Worm (Caenorhabditis elegans) whole organism, L4 larva: ENCODE data around the gene C50H2.7.

Source experiments
- F10B5.3 ChIP-seq: sonication (generic microtip); optimal IDR thresholded peaks from 2 replicates; lab custom pipeline; 2016; ENCODE audit warnings: mild to moderate bottlenecking, missing genetic modification characterization, missing compliant biosample characterization
- T20F7.1 ChIP-seq: fragments of 200-800 bp; sonication (Bioruptor generic); optimal IDR thresholded peaks from 2 replicates; lab custom pipeline; 2018; ENCODE audit warnings: mild to moderate bottlenecking, missing genetic modification characterization, missing compliant biosample characterization
- Y48G9A.11 ChIP-seq: fragments of 200-800 bp; sonication (Bioruptor generic); IDR thresholded peaks from 2 replicates; pipeline ENCODE4 v1.3.6; 2022; ENCODE audit warnings: missing genetic modification reagents, missing genetic modification characterization, missing compliant biosample characterization
- Y5F2A.4 ChIP-seq: fragments of 200-800 bp; sonication (Bioruptor generic); optimal IDR thresholded peaks from 2 replicates; lab custom pipeline; 2018; ENCODE audit warnings: mild to moderate bottlenecking, missing genetic modification characterization, missing compliant biosample characterization
- Y75B8A.6 ChIP-seq: fragments of 200-800 bp; sonication (Bioruptor generic); IDR thresholded peaks from 2 replicates; pipeline ENCODE4 v1.3.6; 2022; ENCODE audit warnings: missing genetic modification reagents, missing genetic modification characterization, missing compliant biosample characterization
- ZK546.5 ChIP-seq, 2 experiments: sonication (generic microtip); optimal IDR thresholded peaks; 2 replicates each; lab custom pipeline; 2017; ENCODE audit warnings: missing biosample characterization in 2 of 2, missing genetic modification characterization in 2 of 2
- ceh-20 ChIP-seq: fragments of 200-800 bp; sonication (Bioruptor generic); IDR thresholded peaks from 2 replicates; pipeline ENCODE4 v1.3.6; 2022; ENCODE audit warnings: missing genetic modification reagents, missing genetic modification characterization, missing compliant biosample characterization
- ceh-62 ChIP-seq: sonication (generic microtip); optimal IDR thresholded peaks from 2 replicates; lab custom pipeline; 2017; ENCODE audit warnings: missing biosample characterization, missing genetic modification characterization
- ces-1 ChIP-seq: fragments of 150-350 bp; sonication (generic microtip); optimal IDR thresholded peaks from 4 replicates; lab custom pipeline; 2014; ENCODE audit warnings: missing biosample characterization, missing genetic modification reagents, missing genetic modification characterization
- daf-16 ChIP-seq, 3 experiments: sonication (generic microtip); optimal IDR thresholded peaks; 2 replicates each; lab custom pipeline; 2016 to 2017; ENCODE audit warnings: missing genetic modification characterization in 3 of 3, missing genetic modification reagents in 3 of 3, mild to moderate bottlenecking in 2 of 3, missing compliant biosample characterization in 2 of 3, missing biosample characterization in 1 of 3, moderate library complexity in 1 of 3
- dmd-6 ChIP-seq: fragments of 200-800 bp; sonication (Bioruptor generic); IDR thresholded peaks from 2 replicates; pipeline ENCODE4 v1.3.6; 2022; ENCODE audit warnings: missing genetic modification reagents, missing genetic modification characterization, missing compliant biosample characterization
- dmd-9 ChIP-seq: fragments of 200-800 bp; sonication (Bioruptor generic); IDR thresholded peaks from 2 replicates; pipeline ENCODE4 v1.3.6; 2022; ENCODE audit warnings: missing genetic modification reagents, missing genetic modification characterization, missing compliant biosample characterization
- dve-1 ChIP-seq: sonication (generic microtip); optimal IDR thresholded peaks from 2 replicates; lab custom pipeline; 2017; ENCODE audit warnings: antibody characterized with exemption, mild to moderate bottlenecking, missing genetic modification characterization, missing compliant biosample characterization; ENCODE audit not compliant: insufficient read depth
- egl-43 ChIP-seq: fragments of 200-800 bp; sonication (Bioruptor generic); IDR thresholded peaks from 2 replicates; pipeline ENCODE4 v1.3.6; 2022; ENCODE audit warnings: missing genetic modification reagents, missing genetic modification characterization, missing compliant biosample characterization
- hlh-30 ChIP-seq: sonication (generic microtip); optimal IDR thresholded peaks from 2 replicates; lab custom pipeline; 2017; ENCODE audit warnings: antibody characterized with exemption, mild to moderate bottlenecking, missing genetic modification characterization, missing compliant biosample characterization; ENCODE audit not compliant: insufficient read depth
- jun-1 ChIP-seq: fragments of 150-350 bp; optimal IDR thresholded peaks from 2 replicates; lab custom pipeline; 2014; ENCODE audit warnings: missing biosample characterization, missing genetic modification reagents, missing genetic modification characterization
- lim-7 ChIP-seq: fragments of 200-800 bp; sonication (Bioruptor generic); IDR thresholded peaks from 2 replicates; pipeline ENCODE4 v1.3.6; 2022; ENCODE audit warnings: missing genetic modification characterization, missing compliant biosample characterization
- lin-38 ChIP-seq: fragments of 200-800 bp; sonication (Bioruptor generic); IDR thresholded peaks from 2 replicates; pipeline ENCODE4 v1.3.6; 2022; ENCODE audit warnings: missing genetic modification reagents, missing genetic modification characterization, missing compliant biosample characterization
- lin-39 ChIP-seq: fragments of 150-350 bp; optimal IDR thresholded peaks from 2 replicates; lab custom pipeline; 2014; ENCODE audit warnings: missing biosample characterization, missing genetic modification reagents, missing genetic modification characterization
- lir-3 ChIP-seq: sonication (generic microtip); optimal IDR thresholded peaks from 2 replicates; lab custom pipeline; 2016; ENCODE audit warnings: mild to moderate bottlenecking, missing genetic modification characterization, missing compliant biosample characterization
- lsy-2 ChIP-seq, 2 experiments: fragments of 150-350 bp in 1 of 2; sonication (generic microtip) in 1 of 2; optimal IDR thresholded peaks; 2 replicates each; lab custom pipeline; 2014 to 2017; ENCODE audit warnings: missing biosample characterization in 2 of 2, missing genetic modification characterization in 2 of 2
- madf-9 ChIP-seq: fragments of 200-800 bp; sonication (Bioruptor generic); conservative IDR thresholded peaks from 2 replicates; pipeline ENCODE4 v1.3.6; 2022; ENCODE audit warnings: missing genetic modification reagents, missing genetic modification characterization, missing compliant biosample characterization
- mdl-1 ChIP-seq, 2 experiments: fragments of 150-350 bp in 1 of 2; sonication (generic microtip) in 1 of 2; optimal IDR thresholded peaks; 2 replicates each; lab custom pipeline; 2014 to 2017; ENCODE audit warnings: missing biosample characterization in 2 of 2, missing genetic modification characterization in 2 of 2
- mes-2 ChIP-seq: sonication (generic microtip); optimal IDR thresholded peaks from 2 replicates; lab custom pipeline; 2016; ENCODE audit warnings: missing genotype, mild to moderate bottlenecking, missing genetic modification characterization, missing compliant biosample characterization; ENCODE audit not compliant: poor library complexity, severe bottlenecking
- mxl-3 ChIP-seq: fragments of 200-800 bp; sonication (Bioruptor generic); optimal IDR thresholded peaks from 2 replicates; lab custom pipeline; 2018; ENCODE audit warnings: mild to moderate bottlenecking, missing genetic modification characterization, missing compliant biosample characterization
- nhr-102 ChIP-seq: sonication (generic microtip); optimal IDR thresholded peaks from 2 replicates; lab custom pipeline; 2016; ENCODE audit warnings: mild to moderate bottlenecking, missing genetic modification characterization, moderate library complexity, missing compliant biosample characterization
- nhr-111 ChIP-seq: fragments of 200-800 bp; sonication (Bioruptor generic); optimal IDR thresholded peaks from 2 replicates; lab custom pipeline; 2018; ENCODE audit warnings: mild to moderate bottlenecking, missing genetic modification characterization, missing compliant biosample characterization
- nhr-28 ChIP-seq: fragments of 150-350 bp; optimal IDR thresholded peaks from 2 replicates; lab custom pipeline; 2014; ENCODE audit warnings: missing biosample characterization, missing genetic modification characterization
- nhr-6 ChIP-seq: fragments of 150-350 bp; optimal IDR thresholded peaks from 2 replicates; lab custom pipeline; 2014; ENCODE audit warnings: missing biosample characterization, missing genetic modification characterization
- nhr-77 ChIP-seq: fragments of 150-350 bp; optimal IDR thresholded peaks from 2 replicates; lab custom pipeline; 2014; ENCODE audit warnings: missing biosample characterization, missing genetic modification characterization
- pqm-1 ChIP-seq: sonication (generic microtip); optimal IDR thresholded peaks from 2 replicates; lab custom pipeline; 2017; ENCODE audit warnings: missing biosample characterization, missing genetic modification characterization
- rbr-2 ChIP-seq: sonication (generic microtip); optimal IDR thresholded peaks from 2 replicates; lab custom pipeline; 2016; ENCODE audit warnings: missing genotype, missing genetic modification characterization, missing compliant biosample characterization
- skn-1 ChIP-seq: fragments of 150-350 bp; optimal IDR thresholded peaks from 2 replicates; lab custom pipeline; 2014; ENCODE audit warnings: missing biosample characterization, missing genetic modification characterization
- tag-97 ChIP-seq: fragments of 200-800 bp; sonication (Bioruptor generic); IDR thresholded peaks from 2 replicates; pipeline ENCODE4 v1.3.6; 2022; ENCODE audit warnings: missing genetic modification characterization, missing compliant biosample characterization
- unc-39 ChIP-seq: sonication (generic microtip); optimal IDR thresholded peaks from 2 replicates; lab custom pipeline; 2017; ENCODE audit warnings: missing biosample characterization, missing genetic modification characterization
- unc-62 ChIP-seq, 3 experiments: fragments of 150-350 bp in 1 of 3; sonication (generic microtip); optimal IDR thresholded peaks in 2 of 3; peaks in 1 of 3; 1 replicate in 1 of 3; 2 replicates in 2 of 3; lab custom pipeline; 2014 to 2017; ENCODE audit warnings: missing biosample characterization in 3 of 3, missing genetic modification characterization in 3 of 3, missing genetic modification reagents in 3 of 3, missing genotype in 1 of 3
- vab-7 ChIP-seq: fragments of 200-800 bp; sonication (Bioruptor generic); IDR thresholded peaks from 2 replicates; pipeline ENCODE4 v1.3.6; 2022; ENCODE audit warnings: missing genetic modification reagents, missing genetic modification characterization, missing compliant biosample characterization
- zag-1 ChIP-seq: fragments of 150-350 bp; optimal IDR thresholded peaks from 2 replicates; lab custom pipeline; 2014; ENCODE audit warnings: missing biosample characterization, missing genetic modification characterization
- zfp-2 ChIP-seq: sonication (generic microtip); optimal IDR thresholded peaks from 2 replicates; lab custom pipeline; 2016; ENCODE audit warnings: mild to moderate bottlenecking, missing genetic modification characterization, missing compliant biosample characterization
- zip-2 ChIP-seq: fragments of 150-350 bp; optimal IDR thresholded peaks from 2 replicates; lab custom pipeline; 2014; ENCODE audit warnings: missing biosample characterization, missing genetic modification characterization
- ztf-7 ChIP-seq: fragments of 150-350 bp; optimal IDR thresholded peaks from 2 replicates; lab custom pipeline; 2014; ENCODE audit warnings: missing biosample characterization, missing genetic modification characterization

The C50H2.7 gene

ce11 chrV:9927381-9927780 lies 4.8 kb downstream of the C50H2.7 start:
- TF ChIP-seq mxl-3 (GFP tag; lab: Kevin White, UChicago), result no peak
- TF ChIP-seq unc-62 (GFP tag; optimal IDR thresholded peaks at IDR 0.05 in 1 of 2; lab: Kevin White, UChicago), result peak in 1 of 2 experiments; percentile 25
- no peak for TF ChIP-seq unc-62 (tag; optimal IDR thresholded peaks at IDR 0.05; lab: Kevin White, UChicago)
- TF ChIP-seq, all 104 proteins: peak for 1

- TF ChIP-seq nhr-111 (GFP tag; lab: Kevin White, UChicago) (no peak), T20F7.1 (no peak), ztf-7 (tag; lab: Kevin White, UChicago) (no peak), skn-1 (tag; lab: Kevin White, UChicago) (no peak), ces-1 (GFP tag; lab: Kevin White, UChicago) (no peak), hlh-30 (tag; lab: Kevin White, UChicago) (peak; percentile 39), unc-39 (tag; lab: Kevin White, UChicago) (no peak), Y5F2A.4 (GFP tag; lab: Kevin White, UChicago) (no peak), madf-9 (no peak), egl-43 (GFP tag; lab: Robert Waterston, UW) (no peak), zag-1 (tag; lab: Kevin White, UChicago) (no peak), ceh-62 (tag; lab: Kevin White, UChicago) (no peak), lir-3 (tag; lab: Kevin White, UChicago) (no peak), nhr-6 (no peak), Y75B8A.6 (no peak), pqm-1 (peak; percentile 16), mxl-3 (GFP tag; lab: Kevin White, UChicago) (no peak), ZK546.5 (tag; optimal IDR thresholded peaks at IDR 0.05; lab: Kevin White, UChicago) (no peak), F10B5.3 (tag; lab: Kevin White, UChicago) (no peak), lin-38 (GFP tag; lab: Robert Waterston, UW) (no peak), nhr-28 (tag; lab: Kevin White, UChicago) (peak; percentile 30), tag-97 (GFP tag; lab: Robert Waterston, UW) (no peak), mes-2 (no peak), jun-1 (no peak), nhr-77 (tag; lab: Kevin White, UChicago) (peak; percentile 48), dmd-9 (no peak), daf-16 (GFP tag; optimal IDR thresholded peaks at IDR 0.05; lab: Kevin White, UChicago) (no peak), daf-16 (tag; optimal IDR thresholded peaks at IDR 0.05; lab: Kevin White, UChicago) (peak; percentile 90), mdl-1 (tag; optimal IDR thresholded peaks at IDR 0.05; lab: Kevin White, UChicago) (no peak), lsy-2 (tag; optimal IDR thresholded peaks at IDR 0.05; lab: Kevin White, UChicago) (no peak), lim-7 (no peak), Y48G9A.11 (GFP tag; lab: Robert Waterston, UW) (no peak), rbr-2 (tag; lab: Kevin White, UChicago) (no peak), ceh-20 (GFP tag; lab: Robert Waterston, UW) (no peak), zfp-2 (no peak), nhr-102 (no peak), vab-7 (GFP tag; lab: Robert Waterston, UW) (no peak), lin-39 (tag; lab: Kevin White, UChicago) (no peak), zip-2 (tag; lab: Kevin White, UChicago) (no peak), dve-1 (tag; lab: Kevin White, UChicago) (peak; percentile 69), dmd-6 (GFP tag; lab: Robert Waterston, UW) (no peak; the same call in 1 of the 2 replicates)
- TF ChIP-seq, all 104 proteins: peak for 6
These were observed 5.4 kb downstream of the C50H2.7 start for ce11 chrV:9927954-9928353.
